Fruit fly (Drosophila melanogaster): Measurements from ENCODE around the gene LManVI.
A peak's percentile ranks its signal among the peaks of the same experiment; 100 is the strongest.

LManVI gene

DNA sequence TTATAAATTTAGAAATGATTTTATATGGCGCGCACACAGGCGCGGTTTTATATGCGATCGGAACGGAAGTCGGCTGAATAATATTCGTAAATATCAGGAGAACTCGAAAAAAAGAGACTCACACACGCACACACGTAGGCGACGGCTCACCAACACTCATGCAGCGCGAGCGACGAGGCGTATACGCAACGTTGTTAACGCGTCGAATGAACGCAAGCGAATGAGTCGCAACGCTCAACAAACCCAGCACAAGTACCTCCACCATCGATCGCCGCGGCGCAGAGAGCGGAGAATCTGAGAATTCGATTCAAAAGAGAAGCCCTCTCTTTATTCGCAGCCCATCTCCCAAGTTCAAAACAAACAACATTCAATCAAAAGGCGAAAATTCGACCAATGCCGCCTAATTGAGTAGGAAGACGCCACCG is 45.5 kb downstream of the LManVI start (continued):
- no peak for TF ChIP-seq maf-S (GFP tag; optimal IDR thresholded peaks at IDR 0.05)
- no peak for TF ChIP-seq CG33213 (GFP tag; optimal IDR thresholded peaks at IDR 0.05)
- TF ChIP-seq Doc2 (GFP tag; IDR thresholded peaks at IDR 0.05): no peak
- peak; percentile 9 for TF ChIP-seq CG1792 (GFP tag; optimal IDR thresholded peaks at IDR 0.05)
- TF ChIP-seq tx (GFP tag; optimal IDR thresholded peaks at IDR 0.05): no peak
- TF ChIP-seq Side (GFP tag; optimal IDR thresholded peaks at IDR 0.05): peak; percentile 54
- TF ChIP-seq Hr78 (GFP tag; optimal IDR thresholded peaks at IDR 0.05): peak in 1 of 2 experiments; percentile 10
- TF ChIP-seq CG17361 (GFP tag; IDR thresholded peaks at IDR 0.05): no peak
- peak; percentile 24 for TF ChIP-seq CG17359 (tag; optimal IDR thresholded peaks at IDR 0.05)
- peak; percentile 75 for TF ChIP-seq exex (tag; optimal IDR thresholded peaks at IDR 0.05)
- peak; percentile 75 for TF ChIP-seq mirr (GFP tag; optimal IDR thresholded peaks at IDR 0.05)
- TF ChIP-seq CG15073 (GFP tag; optimal IDR thresholded peaks at IDR 0.05): no peak
- TF ChIP-seq MBD-R2 (GFP tag; IDR thresholded peaks at IDR 0.05): peak; percentile 31; the same call in 1 of the 2 replicates
- TF ChIP-seq CG1024 (GFP tag; IDR thresholded peaks at IDR 0.05): no peak; the same call in 1 of the 2 replicates
- TF ChIP-seq ems (GFP tag; optimal IDR thresholded peaks at IDR 0.05): no peak
- TF ChIP-seq H2.0 (GFP tag; IDR thresholded peaks at IDR 0.05): no peak
- no peak for TF ChIP-seq CG15696 (tag; optimal IDR thresholded peaks at IDR 0.05)
- no peak for TF ChIP-seq CG10959 (GFP tag; IDR thresholded peaks at IDR 0.05)
- TF ChIP-seq toy (GFP tag; IDR thresholded peaks at IDR 0.05): 0 out of 2 replicates have a peak, but pooled peaks have one; percentile 22
- TF ChIP-seq CG2120 (GFP tag; optimal IDR thresholded peaks at IDR 0.05): peak; percentile 43
- TF ChIP-seq CG11247 (GFP tag; IDR thresholded peaks at IDR 0.05): no peak
- peak; percentile 62; the same call in 1 of the 2 replicates for TF ChIP-seq bbx (GFP tag; IDR thresholded peaks at IDR 0.05; ENCODE audit: partially characterized antibody)
- TF ChIP-seq NfI (GFP tag; optimal IDR thresholded peaks at IDR 0.05): peak; percentile 7
- peak; percentile 84 for TF ChIP-seq ci (GFP tag; IDR thresholded peaks at IDR 0.05)
- no peak for TF ChIP-seq CG18764 (GFP tag; optimal IDR thresholded peaks at IDR 0.05)
- peak; percentile 80 for TF ChIP-seq CG13894 (tag; optimal IDR thresholded peaks at IDR 0.05)
- TF ChIP-seq crol (GFP tag; IDR thresholded peaks at IDR 0.05): 0 out of 2 replicates have a peak, but pooled peaks have one; percentile 6
- no peak for TF ChIP-seq CG13123 (GFP tag; optimal IDR thresholded peaks at IDR 0.05)
- TF ChIP-seq wek (GFP tag; optimal IDR thresholded peaks at IDR 0.05): no peak
- no peak for TF ChIP-seq chif (GFP tag; optimal IDR thresholded peaks at IDR 0.05)
- TF ChIP-seq insv (GFP tag; optimal IDR thresholded peaks at IDR 0.05): no peak
- peak; percentile 47 for TF ChIP-seq lbe (GFP tag; optimal IDR thresholded peaks at IDR 0.05)
- peak; percentile 1 for TF ChIP-seq CG1647 (GFP tag; optimal IDR thresholded peaks at IDR 0.05)
- TF ChIP-seq C15 (GFP tag; IDR thresholded peaks at IDR 0.05): no peak
- TF ChIP-seq Dp (GFP tag; optimal IDR thresholded peaks at IDR 0.05): no peak
- 0 out of 2 replicates have a peak, but pooled peaks have one; percentile 37 for TF ChIP-seq CG4730 (GFP tag; IDR thresholded peaks at IDR 0.05)
- TF ChIP-seq CG8089 (GFP tag; optimal IDR thresholded peaks at IDR 0.05): no peak
- TF ChIP-seq dm (GFP tag; optimal IDR thresholded peaks at IDR 0.05): peak; percentile 21
- TF ChIP-seq gcm (GFP tag; optimal IDR thresholded peaks at IDR 0.05): no peak
- no peak for TF ChIP-seq H15 (GFP tag; IDR thresholded peaks at IDR 0.05)
- peak; percentile 75 for TF ChIP-seq BtbVII (GFP tag; optimal IDR thresholded peaks at IDR 0.05)
- peak; percentile 22 for TF ChIP-seq pho (GFP tag; optimal IDR thresholded peaks at IDR 0.05)
- TF ChIP-seq Ets65A (GFP tag): no peak
- peak; percentile 55; the same call in 2 of the 4 replicates for TF ChIP-seq Dll (GFP tag; IDR thresholded peaks at IDR 0.05; ENCODE audit: partially characterized antibody)
- no peak for TF ChIP-seq sima (GFP tag; optimal IDR thresholded peaks at IDR 0.05)
- TF ChIP-seq kni (GFP tag; optimal IDR thresholded peaks at IDR 0.05): peak; percentile 1
- TF ChIP-seq CG12391 (tag; optimal IDR thresholded peaks at IDR 0.05): peak; percentile 17
- peak; percentile 2 for TF ChIP-seq CG11504 (tag; optimal IDR thresholded peaks at IDR 0.05)
- no peak for TF ChIP-seq CG12299 (tag; optimal IDR thresholded peaks at IDR 0.05)
- TF ChIP-seq trem (tag; optimal IDR thresholded peaks at IDR 0.05): no peak
- peak; percentile 67 for TF ChIP-seq Deaf1 (tag; optimal IDR thresholded peaks at IDR 0.05)

All from whole organism, embryonic.